Worm (Caenorhabditis elegans) whole organism, L4 larva: ENCODE results near the gene rol-8.

Experiments
- D1046.2 ChIP-seq: fragments of 200-800 bp; sonication (Bioruptor generic); IDR thresholded peaks from 2 replicates; pipeline ENCODE4 v1.3.6; 2022; ENCODE audit warnings: missing genetic modification characterization, missing compliant biosample characterization
- ceh-82 ChIP-seq: sonication (generic microtip); optimal IDR thresholded peaks from 2 replicates; lab custom pipeline; 2017; ENCODE audit warnings: missing biosample characterization, missing genetic modification characterization
- nhr-11 ChIP-seq: fragments of 150-350 bp; optimal IDR thresholded peaks from 2 replicates; lab custom pipeline; 2014; ENCODE audit warnings: missing biosample characterization, missing genetic modification characterization
- nhr-237 ChIP-seq: sonication (generic microtip); optimal IDR thresholded peaks from 2 replicates; lab custom pipeline; 2017; ENCODE audit warnings: missing biosample characterization, missing genetic modification characterization
- nhr-76 ChIP-seq: fragments of 150-350 bp; optimal IDR thresholded peaks from 2 replicates; lab custom pipeline; 2014; ENCODE audit warnings: missing biosample characterization, missing genetic modification characterization
- nhr-77 ChIP-seq: fragments of 150-350 bp; optimal IDR thresholded peaks from 2 replicates; lab custom pipeline; 2014; ENCODE audit warnings: missing biosample characterization, missing genetic modification characterization
- pqm-1 ChIP-seq: sonication (generic microtip); optimal IDR thresholded peaks from 2 replicates; lab custom pipeline; 2017; ENCODE audit warnings: missing biosample characterization, missing genetic modification characterization
- zag-1 ChIP-seq: fragments of 150-350 bp; optimal IDR thresholded peaks from 2 replicates; lab custom pipeline; 2014; ENCODE audit warnings: missing biosample characterization, missing genetic modification characterization

DNA sequence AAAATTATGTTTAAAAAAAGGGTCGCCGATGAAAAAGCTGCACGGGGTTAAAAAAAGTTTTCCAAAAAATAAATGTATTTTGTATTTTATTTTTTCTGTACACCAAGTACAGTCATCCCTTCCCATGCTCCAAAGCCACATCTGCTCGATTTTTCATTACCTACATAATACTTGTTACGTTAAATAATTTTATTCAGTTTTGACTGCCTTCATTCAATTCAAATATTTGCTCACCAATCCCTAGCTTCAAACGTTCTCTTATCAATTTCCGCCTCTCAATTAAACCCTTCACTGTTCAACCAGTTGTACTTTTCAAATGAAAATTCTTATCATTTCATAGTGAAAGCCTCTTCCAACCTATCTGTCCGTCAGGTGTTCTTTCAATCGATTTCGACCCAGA lies 49.8 kb upstream of the rol-8 start, which contains the start of gene R10H1.1:
- TF ChIP-seq D1046.2 (GFP tag; lab: Robert Waterston, UW) = no peak
- peak; percentile 63 for TF ChIP-seq pqm-1 (tag; lab: Kevin White, UChicago)
- TF ChIP-seq nhr-237 (tag; lab: Kevin White, UChicago) = no peak
- no peak for TF ChIP-seq nhr-11
- TF ChIP-seq ceh-82 = no peak
- TF ChIP-seq nhr-77 = no peak
- no peak for TF ChIP-seq nhr-76 (tag; lab: Kevin White, UChicago)
- no peak for TF ChIP-seq zag-1 (tag; lab: Kevin White, UChicago)
